Worm (Caenorhabditis elegans): ENCODE data around the gene T13G4.1.

DNA sequence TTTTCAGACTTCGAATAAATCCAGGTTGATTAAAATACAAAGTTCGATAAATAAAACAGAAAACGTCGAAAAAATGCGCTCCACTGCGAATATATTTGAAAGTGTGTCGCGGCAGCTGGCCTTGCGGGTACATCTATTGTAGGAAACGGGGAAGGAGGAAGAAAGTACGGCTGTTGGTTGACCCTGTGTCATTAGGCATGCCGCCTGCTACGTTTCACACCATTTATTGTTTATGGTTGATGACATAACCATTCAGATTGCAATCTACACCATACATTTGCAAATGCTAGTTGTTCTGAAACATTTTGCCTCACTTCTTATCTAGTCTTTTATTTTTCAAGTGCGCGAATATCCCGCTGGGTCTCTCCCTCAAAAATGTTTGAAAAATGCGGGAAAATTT, 1.4 kb upstream of the T13G4.1 start, which contains the start of gene T13G4.4:
- TF ChIP-seq ama-1 (optimal IDR thresholded peaks at IDR 0.05): no peak
- no peak for TF ChIP-seq pes-1 (GFP tag; IDR thresholded peaks at IDR 0.05)
- no peak for TF ChIP-seq tbx-37 (GFP tag; conservative IDR thresholded peaks at IDR 0.05)
- no peak for TF ChIP-seq scrt-1 (GFP tag; IDR thresholded peaks at IDR 0.05)

Measured in whole organism, early embryonic.